1 fruit fly cellular context compared by ENCODE assay signal in genomic region chr3R:15225279-15225730, dm6.
TF ChIP-seq lines count a peak whose summit lies in the region.

TSS of gene CG31344 (minus strand) at chr3R:15225329.
TSS of gene Caf1-55 (plus strand) at chr3R:15225576.

TF ChIP-seq in whole organism, embryonic, 481 proteins besides CTCF, POLR2A, EP300 and RAD21 (continued from another document):
- TF ChIP-seq Aef1 (GFP tag; IDR thresholded peaks at IDR 0.05; lab: Robert Waterston, UW) (no peak), B-H2 (GFP tag; optimal IDR thresholded peaks at IDR 0.05; lab: Kevin White, UChicago) (peak; percentile 28), esg (GFP tag; conservative IDR thresholded peaks at IDR 0.05; lab: Robert Waterston, UW) (no peak), E2f2 (GFP tag; IDR thresholded peaks at IDR 0.05; lab: Robert Waterston, UW) (peak; percentile 82), CG33213 (GFP tag; optimal IDR thresholded peaks at IDR 0.05; lab: Kevin White, UChicago) (peak; percentile 20), nau (GFP tag; optimal IDR thresholded peaks at IDR 0.05; lab: Kevin White, UChicago) (no peak), Xbp1 (GFP tag; optimal IDR thresholded peaks at IDR 0.05; lab: Kevin White, UChicago) (peak; percentile 28), PHDP (tag; optimal IDR thresholded peaks at IDR 0.05; lab: Kevin White, UChicago) (peak; percentile 25), CG13424 (tag; optimal IDR thresholded peaks at IDR 0.05; lab: Kevin White, UChicago) (no peak), CG17829 (tag; optimal IDR thresholded peaks at IDR 0.05; lab: Kevin White, UChicago) (peak; percentile 34), CG30403 (GFP tag; optimal IDR thresholded peaks at IDR 0.05; lab: Kevin White, UChicago) (peak; percentile 18), CG12659 (GFP tag; optimal IDR thresholded peaks at IDR 0.05; lab: Kevin White, UChicago) (peak; percentile 74), ind (GFP tag; optimal IDR thresholded peaks at IDR 0.05; lab: Kevin White, UChicago) (no peak), CoRest (tag; optimal IDR thresholded peaks at IDR 0.05; lab: Kevin White, UChicago) (peak; percentile 26), CG34224 (GFP tag; IDR thresholded peaks at IDR 0.05; lab: Robert Waterston, UW; ENCODE audit: partially characterized antibody) (peak; percentile 78), peb (GFP tag; IDR thresholded peaks at IDR 0.05; lab: Robert Waterston, UW) (no peak), CG2875 (GFP tag; optimal IDR thresholded peaks at IDR 0.05; lab: Kevin White, UChicago) (no peak), Dek (tag; optimal IDR thresholded peaks at IDR 0.05; lab: Kevin White, UChicago) (no peak), CG4617 (GFP tag; optimal IDR thresholded peaks at IDR 0.05; lab: Kevin White, UChicago; ENCODE audit: borderline replicate concordance) (peak; percentile 66), Sox100B (GFP tag; optimal IDR thresholded peaks at IDR 0.05; lab: Kevin White, UChicago) (no peak), inv (GFP tag; IDR thresholded peaks at IDR 0.05; lab: Robert Waterston, UW; ENCODE audit: partially characterized antibody) (peak; percentile 58; the same call in 1 of the 2 replicates), YL-1 (GFP tag; optimal IDR thresholded peaks at IDR 0.05; lab: Kevin White, UChicago) (peak; percentile 81), CG1529 (GFP tag; optimal IDR thresholded peaks at IDR 0.05; lab: Kevin White, UChicago) (no peak), gsb-n (tag; optimal IDR thresholded peaks at IDR 0.05; lab: Kevin White, UChicago) (peak; percentile 21), Lhr (GFP tag; optimal IDR thresholded peaks at IDR 0.05; lab: Kevin White, UChicago) (peak; percentile 76), CG43689 (GFP tag; IDR thresholded peaks at IDR 0.05; lab: Robert Waterston, UW) (no peak), Doc3 (GFP tag; IDR thresholded peaks at IDR 0.05; lab: Robert Waterston, UW; ENCODE audit: partially characterized antibody) (peak; percentile 68; the same call in 2 of the 3 replicates), Vsx1 (GFP tag; optimal IDR thresholded peaks at IDR 0.05; lab: Kevin White, UChicago) (peak; percentile 16), CG13123 (GFP tag; optimal IDR thresholded peaks at IDR 0.05; lab: Kevin White, UChicago) (no peak), pzg (GFP tag; optimal IDR thresholded peaks at IDR 0.05; lab: Kevin White, UChicago) (peak; percentile 98), Myb (GFP tag; optimal IDR thresholded peaks at IDR 0.05; lab: Kevin White, UChicago) (peak; percentile 84), nmo (GFP tag; optimal IDR thresholded peaks at IDR 0.05; lab: Kevin White, UChicago) (peak; percentile 47), sug (tag; optimal IDR thresholded peaks at IDR 0.05; lab: Kevin White, UChicago) (peak; percentile 56), tgo (GFP tag; IDR thresholded peaks at IDR 0.05; lab: Robert Waterston, UW) (no peak), Scr (GFP tag; IDR thresholded peaks at IDR 0.05; lab: Robert Waterston, UW; ENCODE audit: partially characterized antibody) (peak; percentile 74), CG3065 (GFP tag; optimal IDR thresholded peaks at IDR 0.05; lab: Kevin White, UChicago) (no peak), gt (GFP tag; IDR thresholded peaks at IDR 0.05; lab: Robert Waterston, UW) (no peak), CG18619 (GFP tag; optimal IDR thresholded peaks at IDR 0.05; lab: Kevin White, UChicago) (no peak), gem (tag; optimal IDR thresholded peaks at IDR 0.05; lab: Kevin White, UChicago) (no peak), Elba2 (GFP tag; optimal IDR thresholded peaks at IDR 0.05; lab: Kevin White, UChicago) (no peak), CG32532 (GFP tag; IDR thresholded peaks at IDR 0.05; lab: Robert Waterston, UW) (no peak), trh (GFP tag; optimal IDR thresholded peaks at IDR 0.05; lab: Kevin White, UChicago) (no peak), Gsc (GFP tag; IDR thresholded peaks at IDR 0.05; lab: Robert Waterston, UW) (no peak), MTF-1 (GFP tag; optimal IDR thresholded peaks at IDR 0.05; lab: Kevin White, UChicago; ENCODE audit: borderline replicate concordance) (no peak), eyg (GFP tag; optimal IDR thresholded peaks at IDR 0.05; lab: Kevin White, UChicago) (no peak), Atf3 (GFP tag; optimal IDR thresholded peaks at IDR 0.05; lab: Kevin White, UChicago) (no peak), Sin3A (optimal IDR thresholded peaks at IDR 0.05; lab: Kevin White, UChicago) (peak; percentile 70), Hr39 (optimal IDR thresholded peaks at IDR 0.05; lab: Kevin White, UChicago) (no peak), CG11093 (GFP tag; IDR thresholded peaks at IDR 0.05; lab: Robert Waterston, UW) (no peak), ewg (GFP tag; optimal IDR thresholded peaks at IDR 0.05; lab: Kevin White, UChicago) (no peak), otp (GFP tag; IDR thresholded peaks at IDR 0.05; lab: Robert Waterston, UW) (no peak), CrebB (tag; optimal IDR thresholded peaks at IDR 0.05; lab: Kevin White, UChicago) (peak; percentile 2), CG7963 (GFP tag; IDR thresholded peaks at IDR 0.05; lab: Robert Waterston, UW; ENCODE audit: partially characterized antibody) (peak; percentile 79; the same call in 2 of the 3 replicates), Abd-B (GFP tag; optimal IDR thresholded peaks at IDR 0.05; lab: Kevin White, UChicago) (peak; percentile 66), CG11695 (GFP tag; IDR thresholded peaks at IDR 0.05; lab: Robert Waterston, UW) (no peak), ems (GFP tag; optimal IDR thresholded peaks at IDR 0.05; lab: Kevin White, UChicago) (no peak), odd (GFP tag; optimal IDR thresholded peaks at IDR 0.05; lab: Kevin White, UChicago) (no peak), CG6654 (GFP tag; optimal IDR thresholded peaks at IDR 0.05; lab: Kevin White, UChicago) (no peak), stc (GFP tag; IDR thresholded peaks at IDR 0.05; lab: Robert Waterston, UW) (no peak), insv (GFP tag; optimal IDR thresholded peaks at IDR 0.05; lab: Kevin White, UChicago) (peak in 1 of 2 experiments; percentile 18), Bgb (GFP tag; IDR thresholded peaks at IDR 0.05; lab: Robert Waterston, UW; ENCODE audit: partially characterized antibody) (peak; percentile 87), CHES-1-like (GFP tag; optimal IDR thresholded peaks at IDR 0.05; lab: Kevin White, UChicago) (peak; percentile 71), D19B (GFP tag; optimal IDR thresholded peaks at IDR 0.05; lab: Kevin White, UChicago) (no peak), NC2β (GFP tag; optimal IDR thresholded peaks at IDR 0.05; lab: Kevin White, UChicago) (no peak), CG15601 (tag; optimal IDR thresholded peaks at IDR 0.05; lab: Kevin White, UChicago) (peak; percentile 32), oc (tag; optimal IDR thresholded peaks at IDR 0.05; lab: Kevin White, UChicago) (no peak), pb (GFP tag; optimal IDR thresholded peaks at IDR 0.05; lab: Kevin White, UChicago) (no peak), CG10147 (GFP tag; optimal IDR thresholded peaks at IDR 0.05; lab: Kevin White, UChicago) (no peak), bbx (GFP tag; IDR thresholded peaks at IDR 0.05; lab: Robert Waterston, UW; ENCODE audit: partially characterized antibody) (peak; percentile 84), CG9797 (GFP tag; optimal IDR thresholded peaks at IDR 0.05; lab: Kevin White, UChicago) (peak; percentile 91), gfzf (GFP tag; optimal IDR thresholded peaks at IDR 0.05; lab: Kevin White, UChicago) (peak; percentile 93), ken (GFP tag; IDR thresholded peaks at IDR 0.05; lab: Robert Waterston, UW) (peak; percentile 16; the same call in 1 of the 3 replicates), CG6854 (GFP tag; optimal IDR thresholded peaks at IDR 0.05; lab: Kevin White, UChicago) (no peak), trem (tag; optimal IDR thresholded peaks at IDR 0.05; lab: Kevin White, UChicago) (peak; percentile 85), CG17802 (tag; optimal IDR thresholded peaks at IDR 0.05; lab: Kevin White, UChicago) (no peak), ap (GFP tag; IDR thresholded peaks at IDR 0.05; lab: Robert Waterston, UW) (no peak), pho (GFP tag; optimal IDR thresholded peaks at IDR 0.05; lab: Kevin White, UChicago) (peak; percentile 51), Six4 (GFP tag; optimal IDR thresholded peaks at IDR 0.05; lab: Kevin White, UChicago) (no peak)
